Fruit fly (Drosophila melanogaster) whole organism, prepupa: ENCODE results near the gene CG15597.

Experiments used
- Blimp-1 ChIP-seq: fragments of 200-800 bp; sonication (Bioruptor generic); optimal IDR thresholded peaks from 3 replicates; lab custom pipeline; 2017; ENCODE audit warnings: missing biosample characterization, missing genetic modification characterization, mild to moderate bottlenecking, moderate library complexity, missing genetic modification reagents
- CG10631 ChIP-seq: fragments of 200-800 bp; sonication (Bioruptor generic); optimal IDR thresholded peaks from 2 replicates; lab custom pipeline; 2016; ENCODE audit warnings: missing biosample characterization, missing genetic modification characterization
- CG11294 ChIP-seq: fragments of 200-800 bp; sonication (Bioruptor generic); IDR thresholded peaks from 2 replicates; pipeline ENCODE4 v1.3.6; 2022; ENCODE audit warnings: missing biosample characterization, missing genetic modification characterization
- CG1621 ChIP-seq: fragments of 200-800 bp; sonication (Bioruptor generic); optimal IDR thresholded peaks from 3 replicates; lab custom pipeline; 2018; ENCODE audit warnings: missing biosample characterization, mild to moderate bottlenecking, missing genetic modification characterization
- CG16779 ChIP-seq: fragments of 200-800 bp; sonication (Bioruptor generic); optimal IDR thresholded peaks from 3 replicates; lab custom pipeline; 2017; ENCODE audit warnings: missing biosample characterization, mild to moderate bottlenecking, missing genetic modification characterization
- CG32006 ChIP-seq: fragments of 200-800 bp; sonication (Bioruptor generic); optimal IDR thresholded peaks from 3 replicates; lab custom pipeline; 2017; ENCODE audit warnings: missing biosample characterization, mild to moderate bottlenecking, missing genetic modification characterization
- CG34406 ChIP-seq: fragments of 200-800 bp; sonication (Bioruptor generic); optimal IDR thresholded peaks from 3 replicates; lab custom pipeline; 2016; ENCODE audit warnings: missing biosample characterization, missing genetic modification characterization
- CG3919 ChIP-seq: fragments of 200-800 bp; sonication (Bioruptor generic); optimal IDR thresholded peaks from 3 replicates; lab custom pipeline; 2016; ENCODE audit warnings: missing biosample characterization, missing genetic modification characterization
- CG6276 ChIP-seq: fragments of 200-800 bp; sonication (Bioruptor generic); optimal IDR thresholded peaks from 2 replicates; lab custom pipeline; 2017; ENCODE audit warnings: missing biosample characterization, mild to moderate bottlenecking, missing genetic modification characterization
- CG6854 ChIP-seq: fragments of 200-800 bp; sonication (Bioruptor generic); optimal IDR thresholded peaks from 2 replicates; lab custom pipeline; 2017; ENCODE audit warnings: missing biosample characterization, mild to moderate bottlenecking, missing genetic modification characterization
- CG7368 ChIP-seq: fragments of 200-800 bp; sonication (Bioruptor generic); optimal IDR thresholded peaks from 3 replicates; lab custom pipeline; 2016; ENCODE audit warnings: missing biosample characterization, missing genetic modification characterization
- CG9139 ChIP-seq: fragments of 200-800 bp; sonication (Bioruptor generic); optimal IDR thresholded peaks from 3 replicates; lab custom pipeline; 2017; ENCODE audit warnings: missing biosample characterization, mild to moderate bottlenecking, missing genetic modification characterization
- Hr4 ChIP-seq: fragments of 200-800 bp; sonication (Bioruptor generic); optimal IDR thresholded peaks from 3 replicates; lab custom pipeline; 2016; ENCODE audit warnings: missing biosample characterization, missing genetic modification characterization
- Met ChIP-seq: fragments of 200-800 bp; sonication (Bioruptor generic); optimal IDR thresholded peaks from 3 replicates; lab custom pipeline; 2016; ENCODE audit warnings: missing biosample characterization, missing genetic modification characterization
- OdsH ChIP-seq: fragments of 200-800 bp; sonication (Bioruptor generic); optimal IDR thresholded peaks from 3 replicates; lab custom pipeline; 2016; ENCODE audit warnings: missing biosample characterization, missing genetic modification characterization
- Smox ChIP-seq: fragments of 200-800 bp; sonication (Bioruptor generic); optimal IDR thresholded peaks from 3 replicates; lab custom pipeline; 2016; ENCODE audit warnings: missing biosample characterization, missing genetic modification characterization
- Sox14 ChIP-seq: fragments of 200-800 bp; sonication (Bioruptor generic); optimal IDR thresholded peaks from 3 replicates; lab custom pipeline; 2016; ENCODE audit warnings: missing biosample characterization, missing genetic modification characterization
- Sox15 ChIP-seq: fragments of 200-800 bp; sonication (Bioruptor generic); optimal IDR thresholded peaks from 3 replicates; lab custom pipeline; 2016; ENCODE audit warnings: missing biosample characterization, missing genetic modification characterization
- achi ChIP-seq: fragments of 200-800 bp; sonication (Bioruptor generic); optimal IDR thresholded peaks from 3 replicates; lab custom pipeline; 2016; ENCODE audit warnings: missing biosample characterization, missing genetic modification characterization
- acj6 ChIP-seq: fragments of 200-800 bp; sonication (Bioruptor generic); optimal IDR thresholded peaks from 3 replicates; lab custom pipeline; 2016; ENCODE audit warnings: missing biosample characterization, missing genetic modification characterization
- dac ChIP-seq: fragments of 200-800 bp; sonication (Bioruptor generic); optimal IDR thresholded peaks from 2 replicates; lab custom pipeline; 2017; ENCODE audit warnings: missing biosample characterization, mild to moderate bottlenecking, missing genetic modification characterization
- dsx ChIP-seq: fragments of 200-800 bp; optimal IDR thresholded peaks from 3 replicates; lab custom pipeline; 2019; ENCODE audit warnings: missing biosample characterization, mild to moderate bottlenecking, missing genetic modification characterization, moderate library complexity; ENCODE audit not compliant: poor library complexity, severe bottlenecking
- esn ChIP-seq: fragments of 200-800 bp; sonication (Bioruptor generic); optimal IDR thresholded peaks from 2 replicates; lab custom pipeline; 2016; ENCODE audit warnings: missing biosample characterization, mild to moderate bottlenecking, missing genetic modification characterization, moderate library complexity
- fd59A ChIP-seq: fragments of 200-800 bp; sonication (Bioruptor generic); optimal IDR thresholded peaks from 2 replicates; lab custom pipeline; 2017; ENCODE audit warnings: missing biosample characterization, mild to moderate bottlenecking, missing genetic modification characterization, missing genetic modification reagents
- fd85E ChIP-seq: fragments of 200-800 bp; sonication (Bioruptor generic); optimal IDR thresholded peaks from 3 replicates; lab custom pipeline; 2016; ENCODE audit warnings: missing biosample characterization, missing genetic modification characterization
- lz ChIP-seq: fragments of 200-800 bp; sonication (Bioruptor generic); optimal IDR thresholded peaks from 3 replicates; lab custom pipeline; 2016; ENCODE audit warnings: missing biosample characterization, missing genetic modification characterization
- net ChIP-seq: fragments of 200-800 bp; sonication (Bioruptor generic); optimal IDR thresholded peaks from 3 replicates; lab custom pipeline; 2016; ENCODE audit warnings: missing biosample characterization, missing genetic modification characterization
- pdm3 ChIP-seq: fragments of 200-800 bp; sonication (Bioruptor generic); optimal IDR thresholded peaks from 3 replicates; lab custom pipeline; 2016; ENCODE audit warnings: missing biosample characterization, missing genetic modification characterization
- topi ChIP-seq: fragments of 200-800 bp; sonication (Bioruptor generic); optimal IDR thresholded peaks from 3 replicates; lab custom pipeline; 2016; ENCODE audit warnings: missing biosample characterization, missing genetic modification characterization

Gene CG15597

dm6 chr3R:6241289-6241688, 43.7 kb downstream of the CG15597 start (continued):
- peak; percentile 18 for TF ChIP-seq pdm3
- TF ChIP-seq topi (GFP tag; lab: Kevin White, UChicago) = no peak
- no peak for TF ChIP-seq fd59A (GFP tag; lab: Kevin White, UChicago)
- TF ChIP-seq Met = no peak
- TF ChIP-seq dsx (GFP tag; lab: Kevin White, UChicago) = no peak
- no peak for TF ChIP-seq CG16779 (tag; lab: Kevin White, UChicago)
- TF ChIP-seq net (GFP tag; lab: Kevin White, UChicago) = peak; percentile 27
- TF ChIP-seq CG7368 (GFP tag; lab: Kevin White, UChicago) = no peak
- TF ChIP-seq CG32006 = peak; percentile 92
- no peak for TF ChIP-seq Smox (GFP tag; lab: Kevin White, UChicago)
- TF ChIP-seq achi (GFP tag; lab: Kevin White, UChicago) = peak; percentile 39
- peak; percentile 25 for TF ChIP-seq acj6
- TF ChIP-seq CG6276 (GFP tag; lab: Kevin White, UChicago) = peak; percentile 77

dm6 chr3R:6240263-6240662, 44.7 kb downstream of the CG15597 start:
- peak; percentile 73 for TF ChIP-seq Blimp-1
- TF ChIP-seq fd85E (GFP tag; lab: Kevin White, UChicago) = no peak
- no peak for TF ChIP-seq OdsH (GFP tag; lab: Kevin White, UChicago)
- TF ChIP-seq acj6 = no peak

- no peak for TF ChIP-seq dac
- TF ChIP-seq lz (GFP tag; lab: Kevin White, UChicago) = no peak
- TF ChIP-seq Sox15 (GFP tag; lab: Kevin White, UChicago) = no peak
- no peak for TF ChIP-seq Sox14
- no peak for TF ChIP-seq esn (GFP tag; lab: Kevin White, UChicago)
- no peak for TF ChIP-seq topi (GFP tag; lab: Kevin White, UChicago)
- TF ChIP-seq CG11294 = no peak
- no peak for TF ChIP-seq CG3919
- no peak for TF ChIP-seq CG6276 (GFP tag; lab: Kevin White, UChicago)
- no peak for TF ChIP-seq CG16779 (tag; lab: Kevin White, UChicago)
- no peak for TF ChIP-seq CG34406 (GFP tag; lab: Kevin White, UChicago)
- no peak for TF ChIP-seq acj6
- TF ChIP-seq CG10631 (GFP tag; lab: Kevin White, UChicago) = no peak
- no peak for TF ChIP-seq CG6854 (GFP tag; lab: Kevin White, UChicago)
- TF ChIP-seq CG9139 = no peak
- TF ChIP-seq Met = no peak
- TF ChIP-seq Hr4 (GFP tag; lab: Kevin White, UChicago) = no peak
- TF ChIP-seq CG1621 (tag; lab: Kevin White, UChicago) = no peak
Measured at dm6 chr3R:6238977-6239376, 46.0 kb downstream of the CG15597 start.
